Worm (Caenorhabditis elegans) whole organism, early embryonic: ENCODE data around the gene F53A2.9.
"Not testable (repeated sequence)": the region's sequence is repeated elsewhere in the genome, so short reads cannot be mapped to it uniquely, and the experiment has no call there.

ENCODE experiments used
- B0310.2 ChIP-seq: sonication (generic microtip); optimal IDR thresholded peaks from 2 replicates; lab custom pipeline; 2016; ENCODE audit warnings: mild to moderate bottlenecking, missing genetic modification characterization, missing compliant biosample characterization
- F13C5.2 ChIP-seq: sonication (generic microtip); optimal IDR thresholded peaks from 2 replicates; lab custom pipeline; 2017; ENCODE audit warnings: mild to moderate bottlenecking, missing genetic modification characterization, inconsistent platforms, missing compliant biosample characterization
- aly-1 ChIP-seq: sonication (generic microtip); optimal IDR thresholded peaks from 2 replicates; lab custom pipeline; 2016; ENCODE audit warnings: missing genetic modification characterization, missing compliant biosample characterization
- ama-1 ChIP-seq: fragments of 150-350 bp; optimal IDR thresholded peaks from 2 replicates; lab custom pipeline; 2014
- ceh-13 ChIP-seq: fragments of 200-800 bp; sonication (Bioruptor generic); optimal IDR thresholded peaks from 2 replicates; lab custom pipeline; 2018; ENCODE audit warnings: mild to moderate bottlenecking, missing genetic modification characterization, missing compliant biosample characterization
- ceh-36 ChIP-seq: sonication (generic microtip); optimal IDR thresholded peaks from 2 replicates; lab custom pipeline; 2016; ENCODE audit warnings: missing genetic modification characterization, inconsistent platforms, missing compliant biosample characterization
- ets-7 ChIP-seq: sonication (generic microtip); optimal IDR thresholded peaks from 2 replicates; lab custom pipeline; 2016; ENCODE audit warnings: missing genotype, missing genetic modification characterization, missing compliant biosample characterization
- flt-1 ChIP-seq: fragments of 200-800 bp; sonication (Bioruptor generic); IDR thresholded peaks from 2 replicates; pipeline ENCODE4 v1.3.6; 2022; ENCODE audit warnings: missing genetic modification characterization, missing compliant biosample characterization
- hmbx-1 ChIP-seq: sonication (generic microtip); optimal IDR thresholded peaks from 2 replicates; lab custom pipeline; 2016; ENCODE audit warnings: mild to moderate bottlenecking, missing genetic modification characterization, missing compliant biosample characterization
- hmg-4 ChIP-seq: fragments of 200-800 bp; sonication (Bioruptor generic); optimal IDR thresholded peaks from 2 replicates; lab custom pipeline; 2018; ENCODE audit warnings: mild to moderate bottlenecking, missing genetic modification characterization, missing compliant biosample characterization
- hnd-1 ChIP-seq: sonication (generic microtip); optimal IDR thresholded peaks from 2 replicates; lab custom pipeline; 2016; ENCODE audit warnings: missing genetic modification characterization, missing compliant biosample characterization
- pes-1 ChIP-seq: fragments of 200-800 bp; sonication (Bioruptor generic); IDR thresholded peaks from 2 replicates; pipeline ENCODE4 v1.3.6; 2022; ENCODE audit warnings: missing genetic modification reagents, missing genetic modification characterization, missing compliant biosample characterization
- scrt-1 ChIP-seq: fragments of 200-800 bp; sonication (Bioruptor generic); IDR thresholded peaks from 2 replicates; pipeline ENCODE4 v1.3.6; 2022; ENCODE audit warnings: missing genetic modification characterization, missing compliant biosample characterization
- sea-1 ChIP-seq: fragments of 200-800 bp; sonication (Bioruptor generic); conservative IDR thresholded peaks from 2 replicates; pipeline ENCODE4 v1.3.6; 2022; ENCODE audit warnings: missing genetic modification characterization, missing compliant biosample characterization
- tbx-11 ChIP-seq: fragments of 200-800 bp; sonication (Bioruptor generic); IDR thresholded peaks from 2 replicates; pipeline ENCODE4 v1.3.6; 2022; ENCODE audit warnings: missing genetic modification characterization, missing compliant biosample characterization
- tbx-37 ChIP-seq: fragments of 200-800 bp; sonication (Bioruptor generic); conservative IDR thresholded peaks from 2 replicates; pipeline ENCODE4 v1.3.6; 2022; ENCODE audit warnings: missing genetic modification reagents, missing genetic modification characterization, missing compliant biosample characterization
- tra-4 ChIP-seq: sonication (generic microtip); optimal IDR thresholded peaks from 2 replicates; lab custom pipeline; 2017; ENCODE audit warnings: missing genetic modification characterization, missing compliant biosample characterization

Gene F53A2.9

ce11 chrIII:13359256-13359655 is at the start of gene F53A2.9:
TSS of gene F53A2.9 (minus strand) at chrIII:13359356.
- TF ChIP-seq hmbx-1 (tag; lab: Kevin White, UChicago) (no peak), ets-7 (tag; lab: Kevin White, UChicago) (no peak), tbx-37 (GFP tag; lab: Robert Waterston, UW) (no peak), ceh-13 (no peak), ama-1 (lab: Kevin White, UChicago) (no peak), B0310.2 (tag; lab: Kevin White, UChicago) (no peak), hmg-4 (GFP tag; lab: Kevin White, UChicago) (no peak), sea-1 (no peak), ceh-36 (tag; lab: Kevin White, UChicago) (no peak), aly-1 (tag; lab: Kevin White, UChicago) (no peak), flt-1 (GFP tag; lab: Robert Waterston, UW) (no peak), hnd-1 (tag; lab: Kevin White, UChicago) (no peak), scrt-1 (GFP tag; lab: Robert Waterston, UW) (no peak), pes-1 (no peak), tbx-11 (GFP tag; lab: Robert Waterston, UW) (no peak), F13C5.2 (no peak), tra-4 (tag; lab: Kevin White, UChicago) (no peak)

ce11 chrIII:13405504-13405903 is 46.3 kb upstream of the F53A2.9 start, which contains the start of gene nas-1:
TSS of gene nas-1 (plus strand) at chrIII:13405804.
- TF ChIP-seq scrt-1 (GFP tag; lab: Robert Waterston, UW) (no peak), aly-1 (tag; lab: Kevin White, UChicago) (no peak), pes-1 (no peak), F13C5.2 (no peak), hmbx-1 (tag; lab: Kevin White, UChicago) (no peak), sea-1 (no peak), tbx-11 (GFP tag; lab: Robert Waterston, UW) (no peak), B0310.2 (tag; lab: Kevin White, UChicago) (no peak), hmg-4 (GFP tag; lab: Kevin White, UChicago) (no peak), tbx-37 (GFP tag; lab: Robert Waterston, UW) (no peak), ets-7 (tag; lab: Kevin White, UChicago) (no peak), ceh-13 (no peak), flt-1 (GFP tag; lab: Robert Waterston, UW) (no peak), ama-1 (lab: Kevin White, UChicago) (no peak)

ce11 chrIII:13404418-13404817 is 45.3 kb upstream of the F53A2.9 start, which contains the start of gene ttr-52:
TSS of gene ttr-52 (plus strand) at chrIII:13404718.
- TF ChIP-seq F13C5.2 (no peak), hmg-4 (GFP tag; lab: Kevin White, UChicago) (no peak), B0310.2 (tag; lab: Kevin White, UChicago) (no peak), tra-4 (tag; lab: Kevin White, UChicago) (no peak), sea-1 (no peak), scrt-1 (GFP tag; lab: Robert Waterston, UW) (no peak), ceh-13 (no peak), ama-1 (lab: Kevin White, UChicago) (no peak)

ce11 chrIII:13402934-13403333 is 43.8 kb upstream of the F53A2.9 start, which contains the start of gene mig-18:
TSS of gene mig-18 (plus strand) at chrIII:13403234.
- TF ChIP-seq ceh-36 (tag; lab: Kevin White, UChicago) (no peak), ceh-13 (no peak), tbx-37 (GFP tag; lab: Robert Waterston, UW) (no peak)

ce11 chrIII:13401673-13402258 is 42.6 kb upstream of the F53A2.9 start, which contains the start of the genes srlf-9 and srlf-10:
TSS of gene srlf-9 (minus strand) at chrIII:13401773.
TSS of gene srlf-10 (plus strand) at chrIII:13402208.
- TF ChIP-seq tra-4 (tag; lab: Kevin White, UChicago); ama-1 (lab: Kevin White, UChicago); pes-1: not testable (repeated sequence)

- no peak for TF ChIP-seq hmbx-1 (tag; lab: Kevin White, UChicago)
Observed at ce11 chrIII:13395262-13395661, 36.1 kb upstream of the F53A2.9 start, which contains the start of gene F11F1.1. TSS of gene F11F1.1 (plus strand) at chrIII:13395562.

- TF ChIP-seq hnd-1 (tag; lab: Kevin White, UChicago) (no peak), tra-4 (tag; lab: Kevin White, UChicago) (no peak), pes-1 (no peak), sea-1 (no peak), aly-1 (tag; lab: Kevin White, UChicago) (no peak), ceh-36 (tag; lab: Kevin White, UChicago) (no peak), F13C5.2 (no peak), ceh-13 (no peak), B0310.2 (tag; lab: Kevin White, UChicago) (no peak), tbx-37 (GFP tag; lab: Robert Waterston, UW) (no peak), flt-1 (GFP tag; lab: Robert Waterston, UW) (no peak), ama-1 (lab: Kevin White, UChicago) (no peak), tbx-11 (GFP tag; lab: Robert Waterston, UW) (no peak), hmbx-1 (tag; lab: Kevin White, UChicago) (no peak), hmg-4 (GFP tag; lab: Kevin White, UChicago) (no peak), ets-7 (tag; lab: Kevin White, UChicago) (no peak), scrt-1 (GFP tag; lab: Robert Waterston, UW) (no peak)
Observed at ce11 chrIII:13393647-13394046, 34.5 kb upstream of the F53A2.9 start, which contains the start of gene qdpr-1. TSS of gene qdpr-1 (plus strand) at chrIII:13393910.

ce11 chrIII:13393239-13393638 is 34.1 kb upstream of the F53A2.9 start, which contains the start of gene dnj-17:
TSS of gene dnj-17 (minus strand) at chrIII:13393339.
- TF ChIP-seq tbx-11 (GFP tag; lab: Robert Waterston, UW) (no peak), ama-1 (lab: Kevin White, UChicago) (no peak), hnd-1 (tag; lab: Kevin White, UChicago) (no peak), aly-1 (tag; lab: Kevin White, UChicago) (no peak), B0310.2 (tag; lab: Kevin White, UChicago) (no peak), hmbx-1 (tag; lab: Kevin White, UChicago) (no peak), tbx-37 (GFP tag; lab: Robert Waterston, UW) (no peak), sea-1 (no peak)
